Fruit fly (Drosophila melanogaster): Measurements from ENCODE around the gene yem.

Gene yem

DNA sequence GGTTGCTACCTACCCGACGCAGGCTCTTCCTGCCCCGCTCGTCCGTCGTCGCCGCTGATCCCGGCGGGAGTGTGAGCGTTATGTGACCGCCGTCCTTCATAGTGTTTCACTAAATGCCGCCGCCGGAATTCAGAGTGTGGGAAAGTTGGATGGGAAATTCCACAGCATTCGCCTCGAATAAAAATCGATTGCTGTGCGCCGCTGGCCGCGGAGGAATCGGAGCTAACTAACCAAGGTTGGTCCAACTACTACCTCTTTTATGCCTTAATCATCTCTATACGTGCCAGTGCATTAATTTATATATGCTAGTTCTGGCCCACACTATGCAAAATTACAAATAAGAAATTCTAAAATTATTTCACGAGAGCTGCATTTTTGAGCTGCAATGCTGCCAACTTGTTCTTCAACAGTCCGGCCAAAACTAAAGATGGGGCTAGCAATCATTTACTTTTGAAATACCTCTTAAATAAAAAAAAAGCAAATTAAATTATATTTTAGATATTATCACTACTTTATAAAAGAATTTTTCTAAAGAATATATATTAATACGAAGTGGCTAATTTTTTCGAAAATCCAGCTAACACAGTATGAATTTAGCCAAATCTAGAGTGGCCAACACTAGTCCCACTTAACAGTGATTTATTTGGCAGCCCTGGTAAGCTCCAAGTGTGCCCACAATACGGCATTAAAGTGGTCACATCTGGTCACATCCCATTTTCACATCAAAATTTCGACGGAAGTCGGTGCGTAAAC lies 10.1 kb downstream of the yem start, which contains the start of the genes alpha-Man-Ib and Pdhb (continued):
- TF ChIP-seq Ets21C (GFP tag; optimal IDR thresholded peaks at IDR 0.05) = no peak
- no peak for TF ChIP-seq fd85E (GFP tag; optimal IDR thresholded peaks at IDR 0.05)
- TF ChIP-seq CG7368 (GFP tag; optimal IDR thresholded peaks at IDR 0.05) = peak; percentile 31
- peak; percentile 66 for TF ChIP-seq esn (GFP tag; optimal IDR thresholded peaks at IDR 0.05)
- TF ChIP-seq CG4318 (GFP tag; optimal IDR thresholded peaks at IDR 0.05) = no peak
- TF ChIP-seq topi (GFP tag; optimal IDR thresholded peaks at IDR 0.05) = no peak
- TF ChIP-seq CG6808 (GFP tag; optimal IDR thresholded peaks at IDR 0.05) = no peak
- TF ChIP-seq CG10669 (GFP tag; optimal IDR thresholded peaks at IDR 0.05) = no peak
- peak; percentile 65 for TF ChIP-seq lz (GFP tag; optimal IDR thresholded peaks at IDR 0.05)
- TF ChIP-seq Blimp-1 (GFP tag; optimal IDR thresholded peaks at IDR 0.05) = no peak
- TF ChIP-seq Sox15 (GFP tag; optimal IDR thresholded peaks at IDR 0.05) = peak; percentile 63
- TF ChIP-seq CG16779 (tag; optimal IDR thresholded peaks at IDR 0.05) = no peak
- TF ChIP-seq Sox102F (GFP tag; optimal IDR thresholded peaks at IDR 0.05) = no peak
- TF ChIP-seq Ets96B (tag; optimal IDR thresholded peaks at IDR 0.05) = no peak
- TF ChIP-seq CG8119 (GFP tag; IDR thresholded peaks at IDR 0.05) = no peak
- TF ChIP-seq acj6 (GFP tag; optimal IDR thresholded peaks at IDR 0.05) = peak; percentile 73
- TF ChIP-seq net (GFP tag; optimal IDR thresholded peaks at IDR 0.05) = no peak
- no peak for TF ChIP-seq salr (GFP tag; optimal IDR thresholded peaks at IDR 0.05)
- TF ChIP-seq vri (GFP tag; optimal IDR thresholded peaks at IDR 0.05) = no peak
- TF ChIP-seq Lpt (GFP tag; optimal IDR thresholded peaks at IDR 0.05) = no peak
- peak; percentile 45 for TF ChIP-seq fkh (GFP tag; optimal IDR thresholded peaks at IDR 0.05)
- no peak for TF ChIP-seq Sox14 (GFP tag; optimal IDR thresholded peaks at IDR 0.05)
- TF ChIP-seq ss (GFP tag; optimal IDR thresholded peaks at IDR 0.05) = no peak
- TF ChIP-seq CG6276 (GFP tag; optimal IDR thresholded peaks at IDR 0.05) = no peak
- no peak for TF ChIP-seq pdm3 (GFP tag; optimal IDR thresholded peaks at IDR 0.05)
- no peak for TF ChIP-seq CG34406 (GFP tag; optimal IDR thresholded peaks at IDR 0.05)
- peak; percentile 57; the same call in 1 of the 2 replicates for TF ChIP-seq Gug (GFP tag; IDR thresholded peaks at IDR 0.05)
- no peak for TF ChIP-seq dsx (GFP tag; optimal IDR thresholded peaks at IDR 0.05; ENCODE audit: poor library complexity, severe bottlenecking)
- no peak for TF ChIP-seq Hr4 (GFP tag; optimal IDR thresholded peaks at IDR 0.05)
- no peak for TF ChIP-seq CG8319 (GFP tag; optimal IDR thresholded peaks at IDR 0.05)
- no peak for TF ChIP-seq OdsH (GFP tag; optimal IDR thresholded peaks at IDR 0.05)
- peak; percentile 65; the same call in 2 of the 3 replicates for TF ChIP-seq CG6163 (GFP tag; IDR thresholded peaks at IDR 0.05)
- no peak for TF ChIP-seq CG15336 (GFP tag; IDR thresholded peaks at IDR 0.05)
- TF ChIP-seq Eip78C (GFP tag) = no peak
- TF ChIP-seq CG8632 (GFP tag; optimal IDR thresholded peaks at IDR 0.05) = peak; percentile 31
- TF ChIP-seq Met (GFP tag; optimal IDR thresholded peaks at IDR 0.05) = no peak
- peak; percentile 63 for TF ChIP-seq Eip93F (GFP tag; optimal IDR thresholded peaks at IDR 0.05)
- peak; percentile 14 for TF ChIP-seq CG11762 (GFP tag; optimal IDR thresholded peaks at IDR 0.05; ENCODE audit: insufficient read depth)
- peak; percentile 81 for TF ChIP-seq svp (GFP tag)
- TF ChIP-seq eg (GFP tag; IDR thresholded peaks at IDR 0.05) = peak; percentile 71

DNA sequence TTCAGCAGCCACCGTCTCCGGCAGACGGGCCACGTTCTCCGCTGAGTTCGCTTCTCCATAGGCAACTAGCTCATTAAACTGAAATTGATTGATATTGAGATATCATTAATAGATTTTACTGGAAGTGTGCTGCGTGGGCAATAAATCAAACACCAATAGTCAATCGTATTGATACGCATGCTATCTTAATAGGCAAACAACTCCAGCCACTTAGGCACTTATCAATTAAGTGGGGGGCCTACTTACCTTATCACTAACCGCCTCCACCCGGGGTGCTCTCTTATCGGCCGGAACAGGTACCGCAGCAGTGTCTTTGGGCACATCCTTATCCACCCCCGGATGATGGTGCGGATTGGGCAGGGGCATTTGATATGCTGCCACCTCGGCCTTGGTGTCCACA lies 10.9 kb downstream of the yem start:
- TF ChIP-seq fkh (GFP tag; optimal IDR thresholded peaks at IDR 0.05) (peak; percentile 54), CG16779 (tag; optimal IDR thresholded peaks at IDR 0.05) (no peak)
